Fruit fly (Drosophila melanogaster): ENCODE measurements around the gene CG14696.

Gene CG14696

DNA sequence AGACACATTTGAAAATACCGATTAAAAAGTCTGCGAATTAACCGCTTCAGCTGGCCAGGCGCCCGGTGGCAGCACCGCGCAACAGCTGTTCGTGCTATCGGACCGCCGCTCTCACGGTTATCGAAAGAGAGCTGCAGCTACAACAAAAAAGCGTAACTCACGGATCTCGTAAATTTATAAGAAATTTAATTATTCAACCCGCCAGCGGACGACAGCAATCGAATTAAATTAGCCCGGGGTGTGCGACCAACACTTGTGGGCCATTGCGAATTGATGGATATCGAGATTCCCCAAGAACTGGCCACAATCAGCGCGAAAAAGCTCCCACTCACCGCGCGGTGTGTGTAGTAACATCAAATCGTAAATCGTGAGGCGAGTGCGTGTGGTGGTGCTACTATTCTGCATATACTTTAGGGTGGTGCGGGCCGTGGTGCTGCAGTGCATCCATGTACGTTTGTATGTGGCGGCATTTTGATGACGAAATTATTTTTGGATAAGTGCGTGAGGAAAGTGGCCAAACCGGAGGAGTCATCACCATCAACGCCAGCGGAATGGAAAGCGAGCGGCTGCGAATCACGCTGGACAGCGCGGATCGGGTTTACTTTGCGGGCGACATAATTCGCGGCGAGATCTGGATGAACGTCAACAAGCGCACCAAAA is 751 bp upstream of the CG14696 start, which contains the start of gene Leash:
Leash (plus strand) TSS at position 119 of the 660 bp plus-strand sequence.
- no peak for TF ChIP-seq EcR (GFP tag; optimal IDR thresholded peaks at IDR 0.05)
- TF ChIP-seq CG13204 (GFP tag; optimal IDR thresholded peaks at IDR 0.05) = peak; percentile 36
- no peak for TF ChIP-seq CG8301 (tag; optimal IDR thresholded peaks at IDR 0.05)
- no peak for TF ChIP-seq CG15710 (tag; optimal IDR thresholded peaks at IDR 0.05)
- TF ChIP-seq CG12605 (GFP tag; IDR thresholded peaks at IDR 0.05) = no peak
- TF ChIP-seq CG4496 (GFP tag; IDR thresholded peaks at IDR 0.05) = peak; percentile 6; the same call in 1 of the 3 replicates
- TF ChIP-seq fd96Ca (GFP tag; IDR thresholded peaks at IDR 0.05) = 0 out of 3 replicates have a peak, but pooled peaks have one; percentile 37
- no peak for TF ChIP-seq CG10348 (GFP tag; IDR thresholded peaks at IDR 0.05)
- TF ChIP-seq CG32121 (GFP tag; IDR thresholded peaks at IDR 0.05) = peak; percentile 29; the same call in 1 of the 2 replicates
- TF ChIP-seq CG8159 (tag; optimal IDR thresholded peaks at IDR 0.05) = peak; percentile 75
- TF ChIP-seq CG14655 (GFP tag; optimal IDR thresholded peaks at IDR 0.05) = no peak

DNA sequence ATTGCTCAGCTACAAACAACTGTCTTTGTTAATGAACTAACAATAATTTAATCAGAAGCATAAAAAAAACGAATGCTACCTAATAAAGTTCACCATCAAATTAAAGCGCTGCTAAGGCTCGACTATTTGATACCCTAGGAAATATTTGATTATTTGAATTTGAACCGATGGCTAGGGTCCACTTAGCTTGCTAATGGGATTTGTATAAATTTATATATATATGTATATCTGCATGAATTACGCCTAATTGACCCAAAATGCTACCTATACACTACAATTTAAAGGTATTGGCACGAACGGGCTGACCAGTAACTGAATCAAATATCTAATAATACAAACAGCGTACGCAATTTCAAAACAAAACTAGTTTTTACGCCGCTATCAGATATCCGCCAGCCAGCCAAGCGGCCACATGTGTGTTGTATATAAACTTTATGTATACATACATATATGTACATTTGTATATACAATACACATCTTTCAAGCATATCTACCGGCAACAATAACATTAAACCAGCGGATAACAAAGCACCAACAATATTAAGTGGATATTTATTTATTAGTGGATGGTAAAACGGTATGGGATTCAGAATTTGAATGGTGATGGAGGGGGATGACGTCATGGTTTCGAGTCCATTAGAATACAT is 647 bp downstream of the CG14696 start:
- TF ChIP-seq CG12605 (GFP tag; IDR thresholded peaks at IDR 0.05) (0 out of 2 replicates have a peak, but pooled peaks have one; percentile 19), CG4496 (GFP tag; IDR thresholded peaks at IDR 0.05) (peak; percentile 68), Snoo (tag; optimal IDR thresholded peaks at IDR 0.05) (no peak), CG13204 (GFP tag; optimal IDR thresholded peaks at IDR 0.05) (no peak), CG17806 (tag; optimal IDR thresholded peaks at IDR 0.05) (no peak), D1 (tag; optimal IDR thresholded peaks at IDR 0.05) (no peak), gl (tag; optimal IDR thresholded peaks at IDR 0.05) (no peak), Ets98B (GFP tag; IDR thresholded peaks at IDR 0.05) (peak; percentile 38; the same call in 1 of the 2 replicates), Pif1A (GFP tag; optimal IDR thresholded peaks at IDR 0.05) (no peak), EcR (GFP tag; optimal IDR thresholded peaks at IDR 0.05) (no peak), CG8159 (tag; optimal IDR thresholded peaks at IDR 0.05) (no peak), CG15710 (tag; optimal IDR thresholded peaks at IDR 0.05) (no peak), CG8301 (tag; optimal IDR thresholded peaks at IDR 0.05) (no peak), CG9948 (tag; optimal IDR thresholded peaks at IDR 0.05) (no peak), CG14655 (GFP tag; optimal IDR thresholded peaks at IDR 0.05) (no peak), fd96Ca (GFP tag; IDR thresholded peaks at IDR 0.05) (peak; percentile 27; the same call in 1 of the 3 replicates), CG34367 (tag; optimal IDR thresholded peaks at IDR 0.05) (no peak), CG32121 (GFP tag; IDR thresholded peaks at IDR 0.05) (peak; percentile 59), Pif1B (GFP tag; optimal IDR thresholded peaks at IDR 0.05) (no peak), rn (GFP tag; IDR thresholded peaks at IDR 0.05) (no peak), CG10348 (GFP tag; IDR thresholded peaks at IDR 0.05) (no peak)

DNA sequence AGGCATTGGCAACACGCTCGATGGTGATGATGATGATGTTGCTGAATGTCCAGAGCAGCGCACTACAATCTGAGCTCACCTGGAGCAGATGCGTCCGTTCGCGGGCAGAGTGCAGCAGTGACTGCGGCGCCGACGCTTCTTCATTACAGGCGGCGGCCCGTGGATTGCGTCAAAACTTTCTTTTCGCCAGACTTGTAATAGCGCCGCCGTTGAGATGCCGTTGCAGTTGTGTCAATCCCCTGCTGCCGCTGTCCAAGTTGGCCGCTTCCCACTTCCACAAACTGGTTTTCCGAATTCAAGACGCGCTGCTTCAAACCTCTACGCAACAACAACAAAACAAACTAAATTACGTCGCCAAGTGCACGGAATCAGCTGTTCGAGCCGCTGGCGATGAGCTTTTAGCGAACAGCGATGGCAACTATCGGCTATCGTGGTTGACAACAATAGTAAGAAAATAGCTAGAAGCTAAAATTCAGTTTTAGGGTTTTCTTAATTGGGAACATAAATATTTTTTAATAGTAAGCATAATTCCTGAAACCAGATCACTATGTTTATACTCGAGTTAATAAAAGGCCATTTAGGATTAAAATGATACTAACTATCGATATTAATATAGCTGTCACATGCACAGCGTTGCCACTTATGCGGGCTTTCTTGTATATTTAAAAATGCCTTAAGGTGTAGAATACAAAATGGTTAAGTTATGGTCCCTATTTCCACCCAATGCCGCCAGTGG is 2.8 kb downstream of the CG14696 start, which contains the start of gene Tpc1:
Tpc1 (minus strand) TSS at position 365 of the 736 bp plus-strand sequence.
- no peak for TF ChIP-seq CG4496 (GFP tag; IDR thresholded peaks at IDR 0.05)
- TF ChIP-seq EcR (GFP tag; optimal IDR thresholded peaks at IDR 0.05) = peak; percentile 53
- no peak; the same call in 1 of the 2 replicates for TF ChIP-seq CG12605 (GFP tag; IDR thresholded peaks at IDR 0.05)
- no peak for TF ChIP-seq CG32121 (GFP tag; IDR thresholded peaks at IDR 0.05)
- TF ChIP-seq CG9948 (tag; optimal IDR thresholded peaks at IDR 0.05) = no peak
- TF ChIP-seq gl (tag; optimal IDR thresholded peaks at IDR 0.05) = no peak
- TF ChIP-seq CG10348 (GFP tag; IDR thresholded peaks at IDR 0.05) = no peak
- peak; percentile 61 for TF ChIP-seq Snoo (tag; optimal IDR thresholded peaks at IDR 0.05)
- no peak for TF ChIP-seq CG17806 (tag; optimal IDR thresholded peaks at IDR 0.05)
- peak; percentile 27; the same call in 1 of the 2 replicates for TF ChIP-seq Ets98B (GFP tag; IDR thresholded peaks at IDR 0.05)
- TF ChIP-seq D1 (tag; optimal IDR thresholded peaks at IDR 0.05) = no peak
- TF ChIP-seq CG13204 (GFP tag; optimal IDR thresholded peaks at IDR 0.05) = peak; percentile 95
- no peak for TF ChIP-seq CG14655 (GFP tag; optimal IDR thresholded peaks at IDR 0.05)
- no peak for TF ChIP-seq Pif1A (GFP tag; optimal IDR thresholded peaks at IDR 0.05)
- TF ChIP-seq CG15710 (tag; optimal IDR thresholded peaks at IDR 0.05) = peak; percentile 5
- TF ChIP-seq CG8301 (tag; optimal IDR thresholded peaks at IDR 0.05) = peak; percentile 4
- TF ChIP-seq CG8159 (tag; optimal IDR thresholded peaks at IDR 0.05) = no peak
- TF ChIP-seq fd96Ca (GFP tag; IDR thresholded peaks at IDR 0.05) = no peak

DNA sequence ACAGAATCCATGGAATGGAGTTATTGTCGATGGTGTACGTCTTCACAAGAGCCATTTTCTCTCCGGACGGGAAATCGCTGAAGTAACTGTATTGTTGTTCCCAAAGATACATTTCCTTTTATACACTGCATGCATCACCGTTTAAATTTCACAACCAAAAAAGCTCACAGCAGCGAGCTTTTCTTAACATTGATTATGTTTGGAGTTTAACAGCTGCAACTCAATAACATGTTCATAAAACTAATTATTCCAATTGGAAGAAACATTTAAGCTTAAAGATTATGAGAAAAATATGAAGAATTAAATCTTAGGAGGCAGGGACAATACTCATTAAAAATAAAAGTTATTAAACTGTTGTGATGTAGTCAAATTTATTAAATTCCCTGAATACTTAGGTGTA is 5.6 kb downstream of the CG14696 start, which contains the start of gene CG14695:
CG14695 (minus strand) TSS at position 101 of the 400 bp plus-strand sequence.
- no peak for TF ChIP-seq CG32121 (GFP tag; IDR thresholded peaks at IDR 0.05)
- no peak for TF ChIP-seq D1 (tag; optimal IDR thresholded peaks at IDR 0.05)
- TF ChIP-seq Snoo (tag; optimal IDR thresholded peaks at IDR 0.05) = no peak
- no peak for TF ChIP-seq EcR (GFP tag; optimal IDR thresholded peaks at IDR 0.05)
- TF ChIP-seq CG17806 (tag; optimal IDR thresholded peaks at IDR 0.05) = no peak
- TF ChIP-seq rn (GFP tag; IDR thresholded peaks at IDR 0.05) = no peak
- TF ChIP-seq Ets98B (GFP tag; IDR thresholded peaks at IDR 0.05) = no peak
- no peak for TF ChIP-seq CG14655 (GFP tag; optimal IDR thresholded peaks at IDR 0.05)
- no peak for TF ChIP-seq Pif1A (GFP tag; optimal IDR thresholded peaks at IDR 0.05)
- TF ChIP-seq fd96Ca (GFP tag; IDR thresholded peaks at IDR 0.05) = no peak
- TF ChIP-seq CG10348 (GFP tag; IDR thresholded peaks at IDR 0.05) = no peak
- no peak for TF ChIP-seq CG12605 (GFP tag; IDR thresholded peaks at IDR 0.05)
- TF ChIP-seq CG4496 (GFP tag; IDR thresholded peaks at IDR 0.05) = no peak
- no peak for TF ChIP-seq CG13204 (GFP tag; optimal IDR thresholded peaks at IDR 0.05)
- no peak for TF ChIP-seq CG9948 (tag; optimal IDR thresholded peaks at IDR 0.05)
- TF ChIP-seq CG15710 (tag; optimal IDR thresholded peaks at IDR 0.05) = no peak
- no peak for TF ChIP-seq CG8159 (tag; optimal IDR thresholded peaks at IDR 0.05)
- no peak for TF ChIP-seq gl (tag; optimal IDR thresholded peaks at IDR 0.05)
